Fruit fly (Drosophila melanogaster): ENCODE data around the gene nAChRbeta1.

DNA sequence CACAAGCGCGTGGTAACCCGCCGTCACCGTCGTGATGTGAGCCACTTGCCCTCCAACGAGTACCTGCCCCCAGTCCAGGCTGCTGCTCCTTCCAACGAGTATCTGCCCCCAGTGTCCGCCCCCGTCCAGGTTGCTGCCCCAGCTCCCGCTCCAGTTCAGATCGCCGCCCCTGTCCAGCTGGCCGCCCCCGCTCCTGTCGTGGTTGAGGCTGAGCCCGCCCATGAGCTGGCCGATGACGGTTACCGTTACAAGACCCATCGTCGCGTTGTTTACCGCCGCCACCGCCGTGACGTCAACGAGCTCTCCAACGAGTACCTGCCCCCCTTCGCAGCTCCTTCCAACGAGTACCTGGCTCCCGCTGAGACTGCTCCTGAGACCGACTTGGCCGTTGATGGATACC, 51.6 kb downstream of the nAChRbeta1 start:
- TF ChIP-seq CG11294 (GFP tag; IDR thresholded peaks at IDR 0.05) (no peak), svp (GFP tag) (no peak)

Data from whole organism, prepupa.